Worm (Caenorhabditis elegans) whole organism, midembryonic: Measurements from ENCODE around the gene nas-12.

Experiments used
- T22C8.4 ChIP-seq: fragments of 200-800 bp; sonication (Bioruptor generic); IDR thresholded peaks from 2 replicates; pipeline ENCODE4 v1.3.6; 2022; ENCODE audit warnings: missing genetic modification characterization, missing compliant biosample characterization
- cog-1 ChIP-seq: sonication (generic microtip); optimal IDR thresholded peaks from 2 replicates; lab custom pipeline; 2016; ENCODE audit warnings: missing genetic modification characterization, missing compliant biosample characterization
- flt-1 ChIP-seq: fragments of 200-800 bp; sonication (Bioruptor generic); IDR thresholded peaks from 2 replicates; pipeline ENCODE4 v1.3.6; 2022; ENCODE audit warnings: missing genetic modification characterization, missing compliant biosample characterization
- klf-2 ChIP-seq: fragments of 200-800 bp; sonication (Bioruptor generic); conservative IDR thresholded peaks from 2 replicates; pipeline ENCODE4 v1.3.6; 2022; ENCODE audit warnings: missing genetic modification reagents, missing genetic modification characterization, missing compliant biosample characterization
- ref-1 ChIP-seq: fragments of 200-800 bp; sonication (Bioruptor generic); conservative IDR thresholded peaks from 2 replicates; pipeline ENCODE4 v1.3.6; 2022; ENCODE audit warnings: missing genetic modification reagents, missing genetic modification characterization, missing compliant biosample characterization
- tab-1 ChIP-seq: fragments of 200-800 bp; sonication (Bioruptor generic); IDR thresholded peaks from 2 replicates; pipeline ENCODE4 v1.3.6; 2022; ENCODE audit warnings: missing genetic modification characterization, missing compliant biosample characterization
- ztf-23 ChIP-seq: fragments of 200-800 bp; sonication (Bioruptor generic); IDR thresholded peaks from 2 replicates; pipeline ENCODE4 v1.3.6; 2022; ENCODE audit warnings: missing genetic modification reagents, missing genetic modification characterization, missing compliant biosample characterization
- ztf-29 ChIP-seq: fragments of 200-800 bp; sonication (Bioruptor generic); IDR thresholded peaks from 2 replicates; pipeline ENCODE4 v1.3.6; 2022; ENCODE audit warnings: missing genetic modification reagents, missing genetic modification characterization, missing compliant biosample characterization

- no peak for TF ChIP-seq tab-1 (GFP tag; lab: Robert Waterston, UW)
- TF ChIP-seq flt-1 (GFP tag; lab: Robert Waterston, UW), result no peak
- TF ChIP-seq cog-1 (tag; lab: Kevin White, UChicago), result no peak
- no peak for TF ChIP-seq klf-2 (GFP tag; lab: Robert Waterston, UW)
- no peak for TF ChIP-seq T22C8.4
- TF ChIP-seq ztf-29 (GFP tag; lab: Robert Waterston, UW), result no peak
- TF ChIP-seq ref-1 (GFP tag; lab: Robert Waterston, UW), result no peak
- TF ChIP-seq ztf-23 (GFP tag; lab: Robert Waterston, UW), result no peak
These were observed 8.4 kb upstream of the nas-12 start for ce11 chrIV:10215393-10215792.
